Worm (Caenorhabditis elegans): ENCODE data around the gene srh-17.

Gene srh-17

ce11 chrV:14689060-14689750 is 28.1 kb downstream of the srh-17 start, which contains the start of gene gasr-8 (continued):
- TF ChIP-seq sea-2 (GFP tag; IDR thresholded peaks at IDR 0.05) = no peak
- TF ChIP-seq nfyb-1 (GFP tag; IDR thresholded peaks at IDR 0.05) = peak; percentile 76
- TF ChIP-seq F37B4.10 (GFP tag; IDR thresholded peaks at IDR 0.05) = no peak
- TF ChIP-seq F52B5.7 (tag; optimal IDR thresholded peaks at IDR 0.05) = no peak
- no peak for TF ChIP-seq K12H6.12 (tag; optimal IDR thresholded peaks at IDR 0.05)
- no peak for TF ChIP-seq chd-7 (tag; optimal IDR thresholded peaks at IDR 0.05)
- no peak for TF ChIP-seq K11D2.4 (GFP tag; IDR thresholded peaks at IDR 0.05)
- TF ChIP-seq C06A6.2 (GFP tag; conservative IDR thresholded peaks at IDR 0.05) = no peak
- TF ChIP-seq lin-54 (GFP tag; optimal IDR thresholded peaks at IDR 0.05) = peak; percentile 26
- TF ChIP-seq ceh-79 (tag; optimal IDR thresholded peaks at IDR 0.05) = no peak
- no peak for TF ChIP-seq C17E4.6 (GFP tag; IDR thresholded peaks at IDR 0.05)
- no peak for TF ChIP-seq mxl-1 (tag; optimal IDR thresholded peaks at IDR 0.05)
- TF ChIP-seq snpc-1.1 (tag; optimal IDR thresholded peaks at IDR 0.05; ENCODE audit: insufficient read depth) = no peak
- TF ChIP-seq sdz-38 (tag; optimal IDR thresholded peaks at IDR 0.05) = no peak
- TF ChIP-seq him-1 (tag; optimal IDR thresholded peaks at IDR 0.05) = peak; percentile 42
- TF ChIP-seq B0336.3 (GFP tag; IDR thresholded peaks at IDR 0.05) = no peak
- TF ChIP-seq hlh-26 (GFP tag; conservative IDR thresholded peaks at IDR 0.05) = no peak
- TF ChIP-seq repo-1 (tag; optimal IDR thresholded peaks at IDR 0.05) = no peak
- TF ChIP-seq madf-6 (GFP tag; IDR thresholded peaks at IDR 0.05) = peak; percentile 66
- no peak for TF ChIP-seq nhr-120 (GFP tag; IDR thresholded peaks at IDR 0.05)
- no peak for TF ChIP-seq ceh-58 (GFP tag; IDR thresholded peaks at IDR 0.05)
- no peak for TF ChIP-seq attf-3 (GFP tag; conservative IDR thresholded peaks at IDR 0.05)
- no peak for TF ChIP-seq B0035.1 (tag; optimal IDR thresholded peaks at IDR 0.05)
- no peak for TF ChIP-seq attf-5 (GFP tag; optimal IDR thresholded peaks at IDR 0.05)
- TF ChIP-seq die-1 (tag; optimal IDR thresholded peaks at IDR 0.05) = peak; percentile 48
- peak; percentile 64 for TF ChIP-seq xnd-1 (tag; optimal IDR thresholded peaks at IDR 0.05)
- peak; percentile 23 for TF ChIP-seq ztf-18 (tag; optimal IDR thresholded peaks at IDR 0.05)
- peak; percentile 8 for TF ChIP-seq unc-130 (GFP tag; optimal IDR thresholded peaks at IDR 0.05)
- TF ChIP-seq hlh-12 (tag; optimal IDR thresholded peaks at IDR 0.05) = no peak
- no peak for TF ChIP-seq ceh-27 (GFP tag; optimal IDR thresholded peaks at IDR 0.05)
- peak; percentile 29 for TF ChIP-seq snpc-3.4 (tag; optimal IDR thresholded peaks at IDR 0.05)
- TF ChIP-seq rpc-1 (optimal IDR thresholded peaks at IDR 0.05) = peak; percentile 66
- peak; percentile 82 for TF ChIP-seq rpc-1 (tag; optimal IDR thresholded peaks at IDR 0.05)
- TF ChIP-seq hmg-20 (GFP tag; IDR thresholded peaks at IDR 0.05) = no peak
- TF ChIP-seq bed-1 (GFP tag; IDR thresholded peaks at IDR 0.05) = no peak
- TF ChIP-seq D2030.7 (GFP tag; IDR thresholded peaks at IDR 0.05) = peak; percentile 63
- no peak for TF ChIP-seq ceh-91 (GFP tag; IDR thresholded peaks at IDR 0.05)
- TF ChIP-seq ccch-3 (GFP tag; optimal IDR thresholded peaks at IDR 0.05) = no peak
- TF ChIP-seq Y56A3A.18 (GFP tag; IDR thresholded peaks at IDR 0.05) = no peak
- TF ChIP-seq rec-8 (tag; optimal IDR thresholded peaks at IDR 0.05) = peak; percentile 1 to 50
- TF ChIP-seq hmg-1.2 (GFP tag; IDR thresholded peaks at IDR 0.05) = peak; percentile 52
- TF ChIP-seq Y79H2A.3 (GFP tag; conservative IDR thresholded peaks at IDR 0.05) = no peak
- no peak for TF ChIP-seq lsy-27 (tag; optimal IDR thresholded peaks at IDR 0.05; ENCODE audit: borderline replicate concordance, insufficient read depth)
- no peak for TF ChIP-seq egl-44 (GFP tag; IDR thresholded peaks at IDR 0.05)
- no peak for TF ChIP-seq pha-4 (tag; optimal IDR thresholded peaks at IDR 0.05)
- TF ChIP-seq lsl-1 (GFP tag; optimal IDR thresholded peaks at IDR 0.05) = peak; percentile 73
- TF ChIP-seq attf-6 (GFP tag; IDR thresholded peaks at IDR 0.05) = no peak
- TF ChIP-seq F57A8.1 (GFP tag; optimal IDR thresholded peaks at IDR 0.05) = no peak
- no peak for TF ChIP-seq lin-40 (tag; optimal IDR thresholded peaks at IDR 0.05)
